Fruit fly (Drosophila melanogaster) whole organism, embryonic: ENCODE data around the gene CG11828.

Experiments used
- Ada2b ChIP-seq: fragments of 200-800 bp; sonication (Bioruptor generic); IDR thresholded peaks from 2 replicates; pipeline ENCODE4 v1.3.6; 2022; ENCODE audit warnings: missing biosample characterization, missing genetic modification characterization
- CG10267 ChIP-seq: fragments of 200-800 bp; sonication (Bioruptor generic); optimal IDR thresholded peaks from 2 replicates; lab custom pipeline; 2018; ENCODE audit warnings: missing biosample characterization, mild to moderate bottlenecking, missing genetic modification characterization, moderate library complexity
- CG12219 ChIP-seq: fragments of 200-800 bp; sonication (Bioruptor generic); optimal IDR thresholded peaks from 3 replicates; lab custom pipeline; 2018; ENCODE audit warnings: missing biosample characterization, mild to moderate bottlenecking, missing genetic modification characterization
- CG16815 ChIP-seq: fragments of 200-800 bp; sonication (Bioruptor generic); optimal IDR thresholded peaks from 3 replicates; lab custom pipeline; 2017; ENCODE audit warnings: missing biosample characterization, mild to moderate bottlenecking, missing genetic modification characterization
- CG17186 ChIP-seq: fragments of 200-800 bp; sonication (Bioruptor generic); optimal IDR thresholded peaks from 3 replicates; lab custom pipeline; 2017; ENCODE audit warnings: missing biosample characterization, missing genetic modification reagents, missing genetic modification characterization
- CG2129 ChIP-seq: fragments of 200-800 bp; sonication (Bioruptor generic); IDR thresholded peaks from 2 replicates; pipeline ENCODE4 v1.3.6; 2022; ENCODE audit warnings: missing biosample characterization, missing genetic modification characterization; ENCODE audit not compliant: partially characterized antibody
- CG2678 ChIP-seq: fragments of 200-800 bp; sonication (Bioruptor generic); optimal IDR thresholded peaks from 3 replicates; lab custom pipeline; 2019; ENCODE audit warnings: missing biosample characterization, mild to moderate bottlenecking, missing genetic modification characterization, moderate library complexity
- CG2875 ChIP-seq: fragments of 200-800 bp; sonication (Bioruptor generic); optimal IDR thresholded peaks from 2 replicates; lab custom pipeline; 2017; ENCODE audit warnings: missing biosample characterization, mild to moderate bottlenecking, missing genetic modification characterization, missing genetic modification reagents
- CG32532 ChIP-seq: fragments of 200-800 bp; sonication (Bioruptor generic); IDR thresholded peaks from 2 replicates; pipeline ENCODE4 v1.3.6; 2022; ENCODE audit warnings: missing biosample characterization, missing genetic modification characterization
- CG34422 ChIP-seq: fragments of 200-800 bp; sonication (Bioruptor generic); IDR thresholded peaks from 3 replicates; pipeline ENCODE4 v1.3.6; 2022; ENCODE audit warnings: missing biosample characterization, missing genetic modification characterization
- CG6683 ChIP-seq: fragments of 200-800 bp; sonication (Bioruptor generic); optimal IDR thresholded peaks from 2 replicates; lab custom pipeline; 2017; ENCODE audit warnings: missing biosample characterization, mild to moderate bottlenecking, missing genetic modification characterization, missing genetic modification reagents
- CG6791 ChIP-seq: fragments of 200-800 bp; sonication (Bioruptor generic); IDR thresholded peaks from 3 replicates; pipeline ENCODE4 v1.3.6; 2022; ENCODE audit warnings: missing biosample characterization, missing genetic modification characterization; ENCODE audit not compliant: partially characterized antibody
- CG8359 ChIP-seq: fragments of 200-800 bp; sonication (Bioruptor generic); optimal IDR thresholded peaks from 2 replicates; lab custom pipeline; 2017; ENCODE audit warnings: missing biosample characterization, mild to moderate bottlenecking, missing genetic modification characterization, borderline replicate concordance
- CG8478 ChIP-seq: fragments of >200 bp; optimal IDR thresholded peaks from 2 replicates; lab custom pipeline; 2018
- CG8765 ChIP-seq: fragments of 200-800 bp; sonication (Bioruptor generic); IDR thresholded peaks from 2 replicates; pipeline ENCODE4 v1.3.6; 2022; ENCODE audit warnings: missing biosample characterization, missing genetic modification characterization
- CkIIα-i1 ChIP-seq: fragments of 200-800 bp; sonication (Bioruptor generic); IDR thresholded peaks from 2 replicates; pipeline ENCODE4 v1.3.6; 2022; ENCODE audit warnings: missing biosample characterization, missing genetic modification characterization
- Dip3 ChIP-seq: fragments of 200-800 bp; sonication (Bioruptor generic); optimal IDR thresholded peaks from 3 replicates; lab custom pipeline; 2016; ENCODE audit warnings: missing biosample characterization, missing genetic modification characterization
- Dref ChIP-seq: fragments of 200-800 bp; sonication (Bioruptor generic); IDR thresholded peaks from 2 replicates; pipeline ENCODE4 v1.3.6; 2022; ENCODE audit warnings: missing biosample characterization, missing genetic modification characterization
- Ets97D ChIP-seq: fragments of 200-800 bp; sonication (Bioruptor generic); optimal IDR thresholded peaks from 3 replicates; lab custom pipeline; 2016; ENCODE audit warnings: missing biosample characterization, missing genetic modification characterization
- GATAe ChIP-seq: fragments of 200-800 bp; sonication (Bioruptor generic); conservative IDR thresholded peaks from 2 replicates; pipeline ENCODE4 v1.3.6; 2022; ENCODE audit warnings: missing biosample characterization, missing genetic modification characterization
- Gug ChIP-seq: fragments of 200-800 bp; sonication (Bioruptor generic); IDR thresholded peaks from 4 replicates; pipeline ENCODE4 v1.3.6; 2022; ENCODE audit warnings: missing biosample characterization, missing genetic modification characterization
- HLH3B ChIP-seq: fragments of 200-800 bp; sonication (Bioruptor generic); IDR thresholded peaks from 2 replicates; pipeline ENCODE4 v1.3.6; 2022; ENCODE audit warnings: missing biosample characterization, missing genetic modification characterization
- MESR4 ChIP-seq: fragments of 200-800 bp; sonication (Bioruptor generic); optimal IDR thresholded peaks from 2 replicates; lab custom pipeline; 2018; ENCODE audit warnings: missing biosample characterization, mild to moderate bottlenecking, missing genetic modification characterization, moderate library complexity
- Max ChIP-seq: fragments of 200-800 bp; sonication (Bioruptor generic); optimal IDR thresholded peaks from 2 replicates; lab custom pipeline; 2016; ENCODE audit warnings: missing biosample characterization, mild to moderate bottlenecking, missing genetic modification characterization
- NFAT ChIP-seq: fragments of 200-800 bp; sonication (Bioruptor generic); IDR thresholded peaks from 2 replicates; pipeline ENCODE4 v1.3.6; 2022; ENCODE audit warnings: missing biosample characterization, missing genetic modification characterization
- Optix ChIP-seq: fragments of 200-800 bp; sonication (Bioruptor generic); IDR thresholded peaks from 3 replicates; pipeline ENCODE4 v1.3.6; 2022; ENCODE audit warnings: missing biosample characterization, missing genetic modification characterization
- Sry-β ChIP-seq: fragments of 200-800 bp; sonication (Bioruptor generic); optimal IDR thresholded peaks from 2 replicates; lab custom pipeline; 2018; ENCODE audit warnings: missing biosample characterization, mild to moderate bottlenecking, missing genetic modification characterization, moderate library complexity
- TFAM ChIP-seq: fragments of 200-800 bp; sonication (Bioruptor generic); optimal IDR thresholded peaks from 2 replicates; lab custom pipeline; 2017; ENCODE audit warnings: missing biosample characterization, missing genetic modification characterization, inconsistent platforms
- Vsx1 ChIP-seq: fragments of 200-800 bp; sonication (Bioruptor generic); optimal IDR thresholded peaks from 2 replicates; lab custom pipeline; 2017; ENCODE audit warnings: missing biosample characterization, mild to moderate bottlenecking, missing genetic modification characterization, missing genetic modification reagents
- ab ChIP-seq: fragments of 200-800 bp; sonication (Bioruptor generic); optimal IDR thresholded peaks from 2 replicates; lab custom pipeline; 2016; ENCODE audit warnings: missing biosample characterization, missing genetic modification characterization
- ac ChIP-seq: fragments of 200-800 bp; sonication (Bioruptor generic); optimal IDR thresholded peaks from 3 replicates; lab custom pipeline; 2017; ENCODE audit warnings: missing biosample characterization, mild to moderate bottlenecking, missing genetic modification characterization
- ap ChIP-seq: fragments of 200-800 bp; sonication (Bioruptor generic); IDR thresholded peaks from 2 replicates; pipeline ENCODE4 v1.3.6; 2022; ENCODE audit warnings: missing biosample characterization, missing genetic modification characterization
- ato ChIP-seq: fragments of 200-800 bp; sonication (Bioruptor generic); IDR thresholded peaks from 2 replicates; pipeline ENCODE4 v1.3.6; 2022; ENCODE audit warnings: missing biosample characterization, missing genetic modification characterization; ENCODE audit not compliant: partially characterized antibody
- az2 ChIP-seq: fragments of 200-800 bp; sonication (Bioruptor generic); optimal IDR thresholded peaks from 3 replicates; lab custom pipeline; 2016; ENCODE audit warnings: missing biosample characterization, missing genetic modification characterization
- crc ChIP-seq: fragments of 200-800 bp; sonication (Bioruptor generic); optimal IDR thresholded peaks from 2 replicates; lab custom pipeline; 2016; ENCODE audit warnings: missing biosample characterization, missing genetic modification characterization
- dmrt99B ChIP-seq: fragments of 200-800 bp; sonication (Bioruptor generic); optimal IDR thresholded peaks from 2 replicates; lab custom pipeline; 2018; ENCODE audit warnings: missing biosample characterization, mild to moderate bottlenecking, missing genetic modification characterization, moderate library complexity
- ewg ChIP-seq: fragments of 200-800 bp; sonication (Bioruptor generic); optimal IDR thresholded peaks from 3 replicates; lab custom pipeline; 2017; ENCODE audit warnings: mild to moderate bottlenecking, missing biosample characterization, missing genetic modification reagents, missing genetic modification characterization
- grau ChIP-seq: fragments of 200-800 bp; optimal IDR thresholded peaks from 3 replicates; lab custom pipeline; 2019; ENCODE audit warnings: missing biosample characterization, mild to moderate bottlenecking, missing genetic modification characterization, moderate library complexity
- h ChIP-seq: fragments of >200 bp; optimal IDR thresholded peaks from 2 replicates; lab custom pipeline; 2017
- jigr1 ChIP-seq: fragments of 200-800 bp; sonication (Bioruptor generic); IDR thresholded peaks from 3 replicates; pipeline ENCODE4 v1.3.6; 2022; ENCODE audit warnings: missing biosample characterization, missing genetic modification characterization
- kni ChIP-seq: fragments of 200-800 bp; sonication (Bioruptor generic); optimal IDR thresholded peaks from 3 replicates; lab custom pipeline; 2017; ENCODE audit warnings: mild to moderate bottlenecking, missing biosample characterization, missing genetic modification reagents, missing genetic modification characterization
- maf-S ChIP-seq: fragments of 200-800 bp; sonication (Bioruptor generic); optimal IDR thresholded peaks from 2 replicates; lab custom pipeline; 2016; ENCODE audit warnings: missing biosample characterization, missing genetic modification characterization
- scrt ChIP-seq: fragments of 200-800 bp; sonication (Bioruptor generic); optimal IDR thresholded peaks from 2 replicates; lab custom pipeline; 2018; ENCODE audit warnings: missing biosample characterization, mild to moderate bottlenecking, missing genetic modification characterization, moderate library complexity
- sob ChIP-seq: fragments of 200-800 bp; sonication (Bioruptor generic); IDR thresholded peaks from 2 replicates; pipeline ENCODE4 v1.3.6; 2022; ENCODE audit warnings: missing biosample characterization, missing genetic modification characterization
- sr ChIP-seq: fragments of 200-800 bp; sonication (Bioruptor generic); IDR thresholded peaks from 3 replicates; pipeline ENCODE4 v1.3.6; 2022; ENCODE audit warnings: missing biosample characterization, missing genetic modification characterization
- tin ChIP-seq: fragments of 200-800 bp; sonication (Bioruptor generic); optimal IDR thresholded peaks from 3 replicates; lab custom pipeline; 2016; ENCODE audit warnings: missing biosample characterization, missing genetic modification characterization
- tio ChIP-seq: fragments of 200-800 bp; sonication (Bioruptor generic); optimal IDR thresholded peaks from 2 replicates; lab custom pipeline; 2017; ENCODE audit warnings: missing biosample characterization, missing genetic modification characterization, inconsistent platforms
- vvl ChIP-seq: fragments of 200-800 bp; sonication (Bioruptor generic); IDR thresholded peaks from 2 replicates; pipeline ENCODE4 v1.3.6; 2022; ENCODE audit warnings: missing biosample characterization, missing genetic modification characterization
- zf30C ChIP-seq: fragments of 200-800 bp; sonication (Bioruptor generic); optimal IDR thresholded peaks from 3 replicates; lab custom pipeline; 2018; ENCODE audit warnings: missing biosample characterization, mild to moderate bottlenecking, missing genetic modification characterization

CG11828 gene

dm6 chr3R:28888561-28889426 is 34.0 kb upstream of the CG11828 start (continued):
- TF ChIP-seq az2 (peak; percentile 66), maf-S (GFP tag; lab: Kevin White, UChicago) (peak; percentile 72), zf30C (no peak), Gug (GFP tag; lab: Robert Waterston, UW) (peak; percentile 76; the same call in 3 of the 4 replicates), jigr1 (GFP tag; lab: Robert Waterston, UW) (no peak), CG8765 (GFP tag; lab: Robert Waterston, UW) (peak; percentile 38; the same call in 1 of the 2 replicates), Ets97D (GFP tag; lab: Kevin White, UChicago) (peak; percentile 60), Max (GFP tag; lab: Kevin White, UChicago) (peak; percentile 76), Dref (GFP tag; lab: Robert Waterston, UW) (peak; percentile 37; the same call in 1 of the 2 replicates), MESR4 (GFP tag; lab: Kevin White, UChicago) (peak; percentile 67), GATAe (GFP tag; lab: Robert Waterston, UW) (no peak), ato (GFP tag; lab: Robert Waterston, UW) (no peak), CkIIα-i1 (GFP tag; lab: Robert Waterston, UW) (no peak), CG10267 (tag; lab: Kevin White, UChicago) (peak; percentile 95), Sry-β (GFP tag; lab: Kevin White, UChicago) (peak; percentile 80), ap (GFP tag; lab: Robert Waterston, UW) (no peak), ab (GFP tag; lab: Kevin White, UChicago) (peak; percentile 55), CG2678 (tag; lab: Kevin White, UChicago) (peak; percentile 88), CG34422 (GFP tag; lab: Robert Waterston, UW) (peak; percentile 46; the same call in 1 of the 3 replicates), ac (peak; percentile 8), Ada2b (GFP tag; lab: Robert Waterston, UW) (peak; percentile 62), CG2129 (no peak), CG16815 (GFP tag; lab: Kevin White, UChicago) (peak; percentile 72), sob (GFP tag; lab: Robert Waterston, UW) (peak; percentile 76), h (lab: Kevin White, UChicago) (no peak), dmrt99B (tag; lab: Kevin White, UChicago) (peak; percentile 81), CG12219 (GFP tag; lab: Kevin White, UChicago) (peak; percentile 47), CG8478 (peak; percentile 88), CG2875 (GFP tag; lab: Kevin White, UChicago) (no peak), CG6791 (GFP tag; lab: Robert Waterston, UW) (0 out of 3 replicates have a peak, but pooled peaks have one; percentile 7), grau (tag; lab: Kevin White, UChicago) (peak; percentile 77), CG17186 (peak; percentile 76), tin (GFP tag; lab: Kevin White, UChicago) (peak; percentile 90), NFAT (GFP tag; lab: Robert Waterston, UW) (peak; percentile 83), CG6683 (GFP tag; lab: Kevin White, UChicago) (peak; percentile 63), Optix (GFP tag; lab: Robert Waterston, UW) (0 out of 3 replicates have a peak, but pooled peaks have one; percentile 6), CG32532 (GFP tag; lab: Robert Waterston, UW) (peak; percentile 78), vvl (GFP tag; lab: Robert Waterston, UW) (peak; percentile 74), Dip3 (peak; percentile 92), sr (GFP tag; lab: Robert Waterston, UW) (no peak), ewg (GFP tag; lab: Kevin White, UChicago) (peak; percentile 95), CG8359 (GFP tag; lab: Kevin White, UChicago) (peak; percentile 19), kni (peak; percentile 78), TFAM (GFP tag; lab: Kevin White, UChicago) (no peak), Vsx1 (GFP tag; lab: Kevin White, UChicago) (no peak), tio (no peak), crc (peak; percentile 72), HLH3B (GFP tag; lab: Robert Waterston, UW) (peak; percentile 56; the same call in 1 of the 2 replicates), scrt (peak; percentile 68)
